Fruit fly (Drosophila melanogaster): ENCODE data around the gene Reck.

dm6 chr3L:15011638-15012335, 2.1 kb downstream of the Reck start:
- peak; percentile 64 for TF ChIP-seq CG16779 (tag; optimal IDR thresholded peaks at IDR 0.05)
- peak; percentile 76 for TF ChIP-seq CG34406 (GFP tag; optimal IDR thresholded peaks at IDR 0.05)
- peak; percentile 41 for TF ChIP-seq Sox15 (GFP tag; optimal IDR thresholded peaks at IDR 0.05)
- TF ChIP-seq CG6808 (GFP tag; optimal IDR thresholded peaks at IDR 0.05) = peak; percentile 76
- peak; percentile 86 for TF ChIP-seq Hr4 (GFP tag; optimal IDR thresholded peaks at IDR 0.05)
- peak; percentile 73 for TF ChIP-seq CG6276 (GFP tag; optimal IDR thresholded peaks at IDR 0.05)
- peak; percentile 87 for TF ChIP-seq CG15336 (GFP tag; IDR thresholded peaks at IDR 0.05)
- TF ChIP-seq acj6 (GFP tag; optimal IDR thresholded peaks at IDR 0.05) = peak; percentile 78
- peak; percentile 74 for TF ChIP-seq CG8632 (GFP tag; optimal IDR thresholded peaks at IDR 0.05)
- TF ChIP-seq Blimp-1 (GFP tag; optimal IDR thresholded peaks at IDR 0.05) = no peak
- peak; percentile 78 for TF ChIP-seq achi (GFP tag; optimal IDR thresholded peaks at IDR 0.05)
- TF ChIP-seq CG1621 (tag; optimal IDR thresholded peaks at IDR 0.05) = peak; percentile 64

Data from whole organism, prepupa.